Worm (Caenorhabditis elegans) whole organism, L4 larva: ENCODE results near the gene cah-2.

Experiments used
- D1046.2 ChIP-seq: fragments of 200-800 bp; sonication (Bioruptor generic); IDR thresholded peaks from 2 replicates; pipeline ENCODE4 v1.3.6; 2022; ENCODE audit warnings: missing genetic modification characterization, missing compliant biosample characterization
- F10B5.3 ChIP-seq: sonication (generic microtip); optimal IDR thresholded peaks from 2 replicates; lab custom pipeline; 2016; ENCODE audit warnings: mild to moderate bottlenecking, missing genetic modification characterization, missing compliant biosample characterization
- F44E2.7 ChIP-seq: fragments of 200-800 bp; sonication (Bioruptor generic); IDR thresholded peaks from 2 replicates; pipeline ENCODE4 v2.1.2; 2022; ENCODE audit warnings: missing genetic modification characterization, missing compliant biosample characterization
- F49E8.2 ChIP-seq: sonication (generic microtip); optimal IDR thresholded peaks from 2 replicates; lab custom pipeline; 2016; ENCODE audit warnings: missing compliant biosample characterization, mild to moderate bottlenecking, missing genetic modification characterization, borderline replicate concordance
- R02D3.7 ChIP-seq: fragments of 150-350 bp; sonication (generic microtip); optimal IDR thresholded peaks from 3 replicates; lab custom pipeline; 2014; ENCODE audit warnings: missing biosample characterization, missing genetic modification characterization
- Y105C5A.15 ChIP-seq: fragments of 200-800 bp; sonication (Bioruptor generic); IDR thresholded peaks from 2 replicates; pipeline ENCODE4 v1.3.6; 2022; ENCODE audit warnings: missing genetic modification characterization, missing compliant biosample characterization
- Y48G9A.11 ChIP-seq: fragments of 200-800 bp; sonication (Bioruptor generic); IDR thresholded peaks from 2 replicates; pipeline ENCODE4 v1.3.6; 2022; ENCODE audit warnings: missing genetic modification reagents, missing genetic modification characterization, missing compliant biosample characterization
- Y75B8A.6 ChIP-seq: fragments of 200-800 bp; sonication (Bioruptor generic); IDR thresholded peaks from 2 replicates; pipeline ENCODE4 v1.3.6; 2022; ENCODE audit warnings: missing genetic modification reagents, missing genetic modification characterization, missing compliant biosample characterization
- ZK337.2 ChIP-seq: fragments of 200-800 bp; sonication (Bioruptor generic); IDR thresholded peaks from 2 replicates; pipeline ENCODE4 v1.3.6; 2022; ENCODE audit warnings: missing genetic modification reagents, missing genetic modification characterization, missing compliant biosample characterization
- ZK546.5 ChIP-seq, 2 experiments: sonication (generic microtip); optimal IDR thresholded peaks; 2 replicates each; lab custom pipeline; 2017; ENCODE audit warnings: missing biosample characterization in 2 of 2, missing genetic modification characterization in 2 of 2
- aha-1 ChIP-seq: fragments of 150-350 bp; peaks from one replicate; lab custom pipeline; 2014; ENCODE audit warnings: missing biosample characterization, missing genetic modification characterization
- aly-2 ChIP-seq: sonication (generic microtip); optimal IDR thresholded peaks from 2 replicates; lab custom pipeline; 2018; ENCODE audit warnings: missing biosample characterization, missing genetic modification characterization
- ceh-32 ChIP-seq: sonication (generic microtip); optimal IDR thresholded peaks from 2 replicates; lab custom pipeline; 2016; ENCODE audit warnings: mild to moderate bottlenecking, missing genetic modification characterization, missing compliant biosample characterization; ENCODE audit not compliant: poor library complexity
- daf-12 ChIP-seq: fragments of 150-350 bp; optimal IDR thresholded peaks from 2 replicates; lab custom pipeline; 2014; ENCODE audit warnings: missing biosample characterization, missing genetic modification reagents, missing genetic modification characterization
- dmd-6 ChIP-seq: fragments of 200-800 bp; sonication (Bioruptor generic); IDR thresholded peaks from 2 replicates; pipeline ENCODE4 v1.3.6; 2022; ENCODE audit warnings: missing genetic modification reagents, missing genetic modification characterization, missing compliant biosample characterization
- dmd-9 ChIP-seq: fragments of 200-800 bp; sonication (Bioruptor generic); IDR thresholded peaks from 2 replicates; pipeline ENCODE4 v1.3.6; 2022; ENCODE audit warnings: missing genetic modification reagents, missing genetic modification characterization, missing compliant biosample characterization
- dpl-1 ChIP-seq: fragments of 150-350 bp; optimal IDR thresholded peaks from 2 replicates; lab custom pipeline; 2014; ENCODE audit warnings: missing biosample characterization, missing genetic modification reagents, missing genetic modification characterization
- duxl-1 ChIP-seq: sonication (generic microtip); optimal IDR thresholded peaks from 2 replicates; lab custom pipeline; 2016; ENCODE audit warnings: mild to moderate bottlenecking, missing genetic modification characterization, moderate library complexity, missing compliant biosample characterization; ENCODE audit not compliant: poor library complexity
- dve-1 ChIP-seq: sonication (generic microtip); optimal IDR thresholded peaks from 2 replicates; lab custom pipeline; 2017; ENCODE audit warnings: antibody characterized with exemption, mild to moderate bottlenecking, missing genetic modification characterization, missing compliant biosample characterization; ENCODE audit not compliant: insufficient read depth
- gei-8 ChIP-seq: fragments of 200-800 bp; sonication (Bioruptor generic); optimal IDR thresholded peaks from 2 replicates; lab custom pipeline; 2018; ENCODE audit warnings: mild to moderate bottlenecking, missing genetic modification characterization, missing compliant biosample characterization
- hif-1 ChIP-seq, 2 experiments: sonication (generic microtip); optimal IDR thresholded peaks; 2 replicates each; lab custom pipeline; 2016 to 2017; ENCODE audit warnings: missing compliant biosample characterization in 2 of 2, missing genetic modification characterization in 2 of 2, missing genetic modification reagents in 2 of 2, missing genotype in 2 of 2, mild to moderate bottlenecking in 1 of 2
- hmg-1.1 ChIP-seq: fragments of 200-800 bp; sonication (Bioruptor generic); IDR thresholded peaks from 2 replicates; pipeline ENCODE4 v1.3.6; 2022; ENCODE audit warnings: missing genetic modification reagents, missing genetic modification characterization, missing compliant biosample characterization
- lim-7 ChIP-seq: fragments of 200-800 bp; sonication (Bioruptor generic); IDR thresholded peaks from 2 replicates; pipeline ENCODE4 v1.3.6; 2022; ENCODE audit warnings: missing genetic modification characterization, missing compliant biosample characterization
- lin-15B ChIP-seq: fragments of 150-350 bp; sonication (generic microtip); optimal IDR thresholded peaks from 3 replicates; lab custom pipeline; 2014; ENCODE audit warnings: missing biosample characterization, missing genetic modification characterization
- lin-38 ChIP-seq: fragments of 200-800 bp; sonication (Bioruptor generic); IDR thresholded peaks from 2 replicates; pipeline ENCODE4 v1.3.6; 2022; ENCODE audit warnings: missing genetic modification reagents, missing genetic modification characterization, missing compliant biosample characterization
- mdl-1 ChIP-seq, 2 experiments: fragments of 150-350 bp in 1 of 2; sonication (generic microtip) in 1 of 2; optimal IDR thresholded peaks; 2 replicates each; lab custom pipeline; 2014 to 2017; ENCODE audit warnings: missing biosample characterization in 2 of 2, missing genetic modification characterization in 2 of 2
- mep-1 ChIP-seq: fragments of 150-350 bp; sonication (generic microtip); optimal IDR thresholded peaks from 3 replicates; lab custom pipeline; 2014; ENCODE audit warnings: missing biosample characterization, missing genetic modification characterization
- mes-2 ChIP-seq: sonication (generic microtip); optimal IDR thresholded peaks from 2 replicates; lab custom pipeline; 2016; ENCODE audit warnings: missing genotype, mild to moderate bottlenecking, missing genetic modification characterization, missing compliant biosample characterization; ENCODE audit not compliant: poor library complexity, severe bottlenecking
- mxl-2 ChIP-seq: fragments of 200-800 bp; sonication (Bioruptor generic); conservative IDR thresholded peaks from 2 replicates; pipeline ENCODE4 v1.3.6; 2022; ENCODE audit warnings: missing genetic modification reagents, missing genetic modification characterization, missing compliant biosample characterization
- mxl-3 ChIP-seq: fragments of 200-800 bp; sonication (Bioruptor generic); optimal IDR thresholded peaks from 2 replicates; lab custom pipeline; 2018; ENCODE audit warnings: mild to moderate bottlenecking, missing genetic modification characterization, missing compliant biosample characterization
- nhr-102 ChIP-seq: sonication (generic microtip); optimal IDR thresholded peaks from 2 replicates; lab custom pipeline; 2016; ENCODE audit warnings: mild to moderate bottlenecking, missing genetic modification characterization, moderate library complexity, missing compliant biosample characterization
- nhr-25 ChIP-seq: sonication (generic microtip); optimal IDR thresholded peaks from 2 replicates; lab custom pipeline; 2017; ENCODE audit warnings: missing genetic modification characterization, mild to moderate bottlenecking, missing compliant biosample characterization, antibody characterized with exemption, moderate library complexity, borderline replicate concordance; ENCODE audit not compliant: insufficient read depth
- nhr-42 ChIP-seq: fragments of 200-800 bp; sonication (Bioruptor generic); IDR thresholded peaks from 2 replicates; pipeline ENCODE4 v1.3.6; 2022; ENCODE audit warnings: missing genetic modification characterization, missing compliant biosample characterization
- pqm-1 ChIP-seq: sonication (generic microtip); optimal IDR thresholded peaks from 2 replicates; lab custom pipeline; 2017; ENCODE audit warnings: missing biosample characterization, missing genetic modification characterization
- sdz-12 ChIP-seq: fragments of 200-800 bp; sonication (Bioruptor generic); optimal IDR thresholded peaks from 2 replicates; lab custom pipeline; 2018; ENCODE audit warnings: mild to moderate bottlenecking, missing genetic modification characterization, missing compliant biosample characterization
- snpc-4 ChIP-seq: fragments of 150-350 bp; optimal IDR thresholded peaks from 2 replicates; lab custom pipeline; 2014; ENCODE audit warnings: missing biosample characterization, missing genetic modification characterization
- spr-1 ChIP-seq: sonication (generic microtip); optimal IDR thresholded peaks from 2 replicates; lab custom pipeline; 2016; ENCODE audit warnings: mild to moderate bottlenecking, missing genetic modification characterization, missing compliant biosample characterization
- vab-7 ChIP-seq: fragments of 200-800 bp; sonication (Bioruptor generic); IDR thresholded peaks from 2 replicates; pipeline ENCODE4 v1.3.6; 2022; ENCODE audit warnings: missing genetic modification reagents, missing genetic modification characterization, missing compliant biosample characterization
- zfp-2 ChIP-seq: sonication (generic microtip); optimal IDR thresholded peaks from 2 replicates; lab custom pipeline; 2016; ENCODE audit warnings: mild to moderate bottlenecking, missing genetic modification characterization, missing compliant biosample characterization
- zfp-3 ChIP-seq: fragments of 200-800 bp; sonication (Bioruptor generic); conservative IDR thresholded peaks from 2 replicates; pipeline ENCODE4 v1.3.6; 2022; ENCODE audit warnings: missing genetic modification reagents, missing genetic modification characterization, missing compliant biosample characterization

cah-2 gene

DNA sequence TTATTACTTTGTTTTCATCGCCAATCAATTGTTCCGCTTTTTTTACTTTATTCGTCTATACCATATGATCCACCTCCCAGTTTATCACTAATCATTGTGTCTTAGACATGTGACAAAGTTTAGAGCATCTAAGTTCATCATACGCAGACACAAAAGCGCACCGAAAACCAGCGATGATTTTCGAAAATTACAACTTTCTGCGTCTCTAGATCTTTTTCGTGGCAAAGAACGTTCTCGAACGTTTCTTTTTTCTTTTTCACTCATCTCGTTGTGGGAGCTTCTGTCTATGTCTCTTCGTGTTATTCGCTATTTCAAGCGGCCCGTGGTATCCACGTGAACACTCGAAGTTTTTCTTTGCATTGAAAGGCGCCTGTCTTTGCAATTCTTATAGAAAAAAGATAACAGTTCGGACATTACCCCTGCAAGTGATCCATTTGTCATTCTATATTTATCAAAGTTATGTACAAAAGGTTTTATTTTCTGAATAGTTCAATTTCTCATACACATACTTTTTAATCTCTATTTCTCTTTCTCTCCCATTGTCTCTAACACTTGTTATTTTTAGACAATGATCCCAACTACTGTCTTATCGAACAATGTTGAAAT is 46.3 kb upstream of the cah-2 start, which contains the start of gene ZK1290.5 (continued):
- TF ChIP-seq Y48G9A.11 (GFP tag; lab: Robert Waterston, UW) (no peak), D1046.2 (GFP tag; lab: Robert Waterston, UW) (no peak), F44E2.7 (no peak), F49E8.2 (tag; lab: Kevin White, UChicago) (no peak), nhr-102 (tag; lab: Kevin White, UChicago) (peak; percentile 90), mep-1 (peak; percentile 87), mdl-1 (tag; optimal IDR thresholded peaks at IDR 0.05; lab: Kevin White, UChicago) (peak; percentile 43 to 95), dve-1 (tag; lab: Kevin White, UChicago) (peak; percentile 98), dpl-1 (GFP tag; lab: Kevin White, UChicago) (peak; percentile 50), ceh-32 (tag; lab: Kevin White, UChicago) (no peak), dmd-6 (GFP tag; lab: Robert Waterston, UW) (peak; percentile 99), hif-1 (tag; optimal IDR thresholded peaks at IDR 0.05; lab: Kevin White, UChicago) (peak in 1 of 2 experiments; percentile 69), Y105C5A.15 (GFP tag; lab: Robert Waterston, UW) (no peak), ZK546.5 (tag; optimal IDR thresholded peaks at IDR 0.05; lab: Kevin White, UChicago) (no peak), mxl-3 (peak; percentile 52), R02D3.7 (tag; lab: Kevin White, UChicago) (no peak), lin-15B (tag; lab: Kevin White, UChicago) (no peak), daf-12 (tag; lab: Kevin White, UChicago) (no peak), snpc-4 (tag; lab: Kevin White, UChicago) (no peak), Y75B8A.6 (GFP tag; lab: Robert Waterston, UW) (0 out of 2 replicates have a peak, but pooled peaks have one; percentile 31), F10B5.3 (tag; lab: Kevin White, UChicago) (no peak), sdz-12 (no peak), zfp-2 (tag; lab: Kevin White, UChicago) (no peak), hmg-1.1 (GFP tag; lab: Robert Waterston, UW) (peak; percentile 62), lin-38 (GFP tag; lab: Robert Waterston, UW) (no peak), pqm-1 (tag; lab: Kevin White, UChicago) (peak; percentile 3), gei-8 (peak; percentile 96), vab-7 (GFP tag; lab: Robert Waterston, UW) (no peak), dmd-9 (GFP tag; lab: Robert Waterston, UW) (no peak), nhr-25 (tag; lab: Kevin White, UChicago) (peak; percentile 49), mes-2 (tag; lab: Kevin White, UChicago) (peak; percentile 56), nhr-42 (GFP tag; lab: Robert Waterston, UW) (no peak), spr-1 (tag; lab: Kevin White, UChicago) (peak; percentile 75), ZK337.2 (no peak), duxl-1 (peak; percentile 15), zfp-3 (peak; percentile 83), aly-2 (tag; lab: Kevin White, UChicago) (no peak), mxl-2 (GFP tag; lab: Robert Waterston, UW) (peak; percentile 98), lim-7 (GFP tag; lab: Robert Waterston, UW) (no peak), aha-1 (tag; lab: Kevin White, UChicago) (peak; percentile 96)
